Fruit fly (Drosophila melanogaster) whole organism, embryonic: ENCODE data around the gene CG2818.

Source experiments
- CG10267 ChIP-seq: fragments of 200-800 bp; sonication (Bioruptor generic); optimal IDR thresholded peaks from 2 replicates; lab custom pipeline; 2018; ENCODE audit warnings: missing biosample characterization, mild to moderate bottlenecking, missing genetic modification characterization, moderate library complexity
- CG10431 ChIP-seq: fragments of 200-800 bp; sonication (Bioruptor generic); optimal IDR thresholded peaks from 3 replicates; lab custom pipeline; 2018; ENCODE audit warnings: missing biosample characterization, mild to moderate bottlenecking, missing genetic modification characterization
- CG11085 ChIP-seq: fragments of 200-800 bp; sonication (Bioruptor generic); IDR thresholded peaks from 2 replicates; pipeline ENCODE4 v1.3.6; 2022; ENCODE audit warnings: missing biosample characterization, missing genetic modification characterization
- CG11398 ChIP-seq: fragments of 200-800 bp; sonication (Bioruptor generic); optimal IDR thresholded peaks from 2 replicates; lab custom pipeline; 2016; ENCODE audit warnings: missing biosample characterization, missing genetic modification characterization
- CG11696 ChIP-seq: fragments of 200-800 bp; sonication (Bioruptor generic); IDR thresholded peaks from 2 replicates; pipeline ENCODE4 v1.3.6; 2022; ENCODE audit warnings: missing biosample characterization, missing genetic modification characterization
- CG12659 ChIP-seq: fragments of 200-800 bp; sonication (Bioruptor generic); optimal IDR thresholded peaks from 3 replicates; lab custom pipeline; 2017; ENCODE audit warnings: mild to moderate bottlenecking, missing biosample characterization, missing genetic modification reagents, missing genetic modification characterization
- CG13296 ChIP-seq: fragments of 200-800 bp; sonication (Bioruptor generic); optimal IDR thresholded peaks from 3 replicates; lab custom pipeline; 2018; ENCODE audit warnings: missing biosample characterization, mild to moderate bottlenecking, missing genetic modification characterization
- CG15601 ChIP-seq: fragments of 200-800 bp; sonication (Bioruptor generic); optimal IDR thresholded peaks from 3 replicates; lab custom pipeline; 2019; ENCODE audit warnings: missing biosample characterization, mild to moderate bottlenecking, missing genetic modification characterization, moderate library complexity
- CG16813 ChIP-seq: fragments of 200-800 bp; sonication (Bioruptor generic); IDR thresholded peaks from 3 replicates; pipeline ENCODE4 v1.3.6; 2022; ENCODE audit warnings: missing biosample characterization, missing genetic modification characterization; ENCODE audit not compliant: partially characterized antibody
- CG17328 ChIP-seq: fragments of 200-800 bp; sonication (Bioruptor generic); IDR thresholded peaks from 2 replicates; pipeline ENCODE4 v1.3.6; 2022; ENCODE audit warnings: missing biosample characterization, missing genetic modification characterization
- CG17612 ChIP-seq: fragments of 200-800 bp; sonication (Bioruptor generic); IDR thresholded peaks from 2 replicates; pipeline ENCODE4 v1.3.6; 2022; ENCODE audit warnings: missing biosample characterization, missing genetic modification characterization
- CG18262 ChIP-seq: fragments of 200-800 bp; optimal IDR thresholded peaks from 3 replicates; lab custom pipeline; 2019; ENCODE audit warnings: missing biosample characterization, mild to moderate bottlenecking, missing genetic modification characterization, moderate library complexity
- CG30020 ChIP-seq: fragments of 200-800 bp; optimal IDR thresholded peaks from 2 replicates; lab custom pipeline; 2019; ENCODE audit warnings: missing biosample characterization, mild to moderate bottlenecking, missing genetic modification characterization, moderate library complexity
- CG3281 ChIP-seq: fragments of 200-800 bp; sonication (Bioruptor generic); optimal IDR thresholded peaks from 3 replicates; lab custom pipeline; 2017; ENCODE audit warnings: missing biosample characterization, mild to moderate bottlenecking, missing genetic modification characterization
- CG7271 ChIP-seq: fragments of 200-800 bp; sonication (Bioruptor generic); optimal IDR thresholded peaks from 2 replicates; lab custom pipeline; 2018; ENCODE audit warnings: missing biosample characterization, mild to moderate bottlenecking, missing genetic modification characterization, moderate library complexity
- CG8290 ChIP-seq, 3 experiments: fragments of 200-800 bp; sonication (Bioruptor generic); optimal IDR thresholded peaks; 2 replicates each; lab custom pipeline; 2016 to 2019; ENCODE audit warnings: missing biosample characterization in 3 of 3, missing genetic modification characterization in 3 of 3, mild to moderate bottlenecking in 2 of 3, moderate library complexity in 1 of 3
- CG9437 ChIP-seq: fragments of 200-800 bp; sonication (Bioruptor generic); optimal IDR thresholded peaks from 2 replicates; lab custom pipeline; 2018; ENCODE audit warnings: missing biosample characterization, mild to moderate bottlenecking, missing genetic modification characterization
- CG9727 ChIP-seq: fragments of 200-800 bp; sonication (Bioruptor generic); optimal IDR thresholded peaks from 3 replicates; lab custom pipeline; 2017; ENCODE audit warnings: missing biosample characterization, mild to moderate bottlenecking, missing genetic modification characterization
- CG9817 ChIP-seq: fragments of 200-800 bp; sonication (Bioruptor generic); optimal IDR thresholded peaks from 2 replicates; lab custom pipeline; 2018; ENCODE audit warnings: missing biosample characterization, mild to moderate bottlenecking, missing genetic modification characterization, moderate library complexity
- Dfd ChIP-seq, 2 experiments: fragments of >200 bp; optimal IDR thresholded peaks; 2 replicates each; lab custom pipeline; 2017; ENCODE audit warnings: missing biosample characterization in 2 of 2, missing genetic modification characterization in 2 of 2
- Hr51 ChIP-seq, 2 experiments: fragments of 200-800 bp; sonication (Bioruptor generic); optimal IDR thresholded peaks; 2 replicates in 1 of 2; 3 replicates in 1 of 2; lab custom pipeline; 2016 to 2018; ENCODE audit warnings: missing biosample characterization in 2 of 2, missing genetic modification characterization in 2 of 2, mild to moderate bottlenecking in 1 of 2, moderate library complexity in 1 of 2
- Lpt ChIP-seq: fragments of >200 bp; optimal IDR thresholded peaks from 2 replicates; lab custom pipeline; 2018; ENCODE audit warnings: missing biosample characterization, missing genetic modification characterization
- Meics ChIP-seq: fragments of 200-800 bp; sonication (Bioruptor generic); optimal IDR thresholded peaks from 2 replicates; lab custom pipeline; 2017; ENCODE audit warnings: missing biosample characterization, mild to moderate bottlenecking, missing genetic modification characterization
- Nf-YC ChIP-seq: fragments of 200-800 bp; optimal IDR thresholded peaks from 3 replicates; lab custom pipeline; 2019; ENCODE audit warnings: missing biosample characterization, mild to moderate bottlenecking, missing genetic modification characterization, moderate library complexity
- Vsx1 ChIP-seq: fragments of 200-800 bp; sonication (Bioruptor generic); optimal IDR thresholded peaks from 2 replicates; lab custom pipeline; 2017; ENCODE audit warnings: missing biosample characterization, mild to moderate bottlenecking, missing genetic modification characterization, missing genetic modification reagents
- Xbp1 ChIP-seq: fragments of 200-800 bp; sonication (Bioruptor generic); optimal IDR thresholded peaks from 3 replicates; lab custom pipeline; 2016; ENCODE audit warnings: missing biosample characterization, mild to moderate bottlenecking, missing genetic modification characterization
- ab ChIP-seq: fragments of 200-800 bp; sonication (Bioruptor generic); optimal IDR thresholded peaks from 2 replicates; lab custom pipeline; 2016; ENCODE audit warnings: missing biosample characterization, missing genetic modification characterization
- chn ChIP-seq: fragments of 200-800 bp; sonication (Bioruptor generic); optimal IDR thresholded peaks from 2 replicates; lab custom pipeline; 2016; ENCODE audit warnings: missing biosample characterization, missing genetic modification characterization
- crc ChIP-seq: fragments of 200-800 bp; sonication (Bioruptor generic); optimal IDR thresholded peaks from 2 replicates; lab custom pipeline; 2016; ENCODE audit warnings: missing biosample characterization, missing genetic modification characterization
- dpn ChIP-seq, 2 experiments: fragments of 200-800 bp; sonication (Bioruptor generic); optimal IDR thresholded peaks; 3 replicates each; lab custom pipeline; 2016; ENCODE audit warnings: missing biosample characterization in 2 of 2, missing genetic modification characterization in 2 of 2
- esg ChIP-seq: fragments of 200-800 bp; sonication (Bioruptor generic); conservative IDR thresholded peaks from 2 replicates; pipeline ENCODE4 v1.3.6; 2022; ENCODE audit warnings: missing biosample characterization, missing genetic modification characterization
- fd102C ChIP-seq: fragments of 200-800 bp; sonication (Bioruptor generic); optimal IDR thresholded peaks from 2 replicates; lab custom pipeline; 2018; ENCODE audit warnings: missing biosample characterization, mild to moderate bottlenecking, missing genetic modification characterization, moderate library complexity
- gcm ChIP-seq: fragments of 200-800 bp; sonication (Bioruptor generic); optimal IDR thresholded peaks from 2 replicates; lab custom pipeline; 2019; ENCODE audit warnings: missing biosample characterization, mild to moderate bottlenecking, missing genetic modification characterization, moderate library complexity
- gro ChIP-seq: fragments of 200-800 bp; sonication (Bioruptor generic); optimal IDR thresholded peaks from 2 replicates; lab custom pipeline; 2016; ENCODE audit warnings: missing biosample characterization, missing genetic modification characterization
- ind ChIP-seq: fragments of 200-800 bp; sonication (Bioruptor generic); optimal IDR thresholded peaks from 3 replicates; lab custom pipeline; 2016; ENCODE audit warnings: missing biosample characterization, missing genetic modification characterization
- lab ChIP-seq: fragments of 200-800 bp; sonication (Bioruptor generic); optimal IDR thresholded peaks from 3 replicates; lab custom pipeline; 2017; ENCODE audit warnings: missing biosample characterization, missing genetic modification characterization, mild to moderate bottlenecking, moderate library complexity, missing genetic modification reagents
- lbe ChIP-seq: fragments of 200-800 bp; sonication (Bioruptor generic); optimal IDR thresholded peaks from 2 replicates; lab custom pipeline; 2016; ENCODE audit warnings: missing biosample characterization, mild to moderate bottlenecking, missing genetic modification characterization
- phol ChIP-seq: fragments of 200-800 bp; sonication (Bioruptor generic); optimal IDR thresholded peaks from 3 replicates; lab custom pipeline; 2018; ENCODE audit warnings: missing biosample characterization, mild to moderate bottlenecking, missing genetic modification characterization, moderate library complexity
- pzg ChIP-seq: fragments of 200-800 bp; sonication (Bioruptor generic); optimal IDR thresholded peaks from 3 replicates; lab custom pipeline; 2018; ENCODE audit warnings: missing biosample characterization, mild to moderate bottlenecking, missing genetic modification characterization, moderate library complexity
- repo ChIP-seq: fragments of 200-800 bp; sonication (Bioruptor generic); optimal IDR thresholded peaks from 2 replicates; lab custom pipeline; 2016; ENCODE audit warnings: missing biosample characterization, missing genetic modification characterization
- row ChIP-seq: fragments of 200-800 bp; sonication (Bioruptor generic); IDR thresholded peaks from 3 replicates; pipeline ENCODE4 v1.3.6; 2022; ENCODE audit warnings: missing biosample characterization, missing genetic modification characterization
- sc ChIP-seq, 3 experiments: fragments of >200 bp in 2 of 3; fragments of 200-800 bp in 1 of 3; sonication (Bioruptor generic) in 1 of 3; optimal IDR thresholded peaks; 2 replicates in 2 of 3; 3 replicates in 1 of 3; lab custom pipeline; 2017; ENCODE audit warnings: mild to moderate bottlenecking in 1 of 3, missing biosample characterization in 1 of 3, missing genetic modification characterization in 1 of 3, missing genetic modification reagents in 1 of 3
- sna ChIP-seq: fragments of 200-800 bp; sonication (Bioruptor generic); IDR thresholded peaks from 2 replicates; pipeline ENCODE4 v1.3.6; 2022; ENCODE audit warnings: missing biosample characterization, missing genetic modification characterization; ENCODE audit not compliant: partially characterized antibody
- stc ChIP-seq: fragments of 200-800 bp; sonication (Bioruptor generic); IDR thresholded peaks from 2 replicates; pipeline ENCODE4 v1.3.6; 2022; ENCODE audit warnings: missing biosample characterization, missing genetic modification characterization
- tna ChIP-seq: fragments of 200-800 bp; sonication (Bioruptor generic); IDR thresholded peaks from 2 replicates; pipeline ENCODE4 v1.3.6; 2022; ENCODE audit warnings: missing biosample characterization, missing genetic modification characterization; ENCODE audit not compliant: partially characterized antibody
- ttk ChIP-seq: fragments of 200-800 bp; sonication (Bioruptor generic); IDR thresholded peaks from 2 replicates; pipeline ENCODE4 v2.1.2; 2022; ENCODE audit warnings: missing biosample characterization, missing genetic modification characterization
- tup ChIP-seq: fragments of 200-800 bp; sonication (Bioruptor generic); optimal IDR thresholded peaks from 2 replicates; lab custom pipeline; 2016; ENCODE audit warnings: missing biosample characterization, mild to moderate bottlenecking, missing genetic modification characterization, moderate library complexity
- vvl ChIP-seq: fragments of 200-800 bp; sonication (Bioruptor generic); IDR thresholded peaks from 2 replicates; pipeline ENCODE4 v1.3.6; 2022; ENCODE audit warnings: missing biosample characterization, missing genetic modification characterization
- wor ChIP-seq: fragments of 200-800 bp; sonication (Bioruptor generic); IDR thresholded peaks from 2 replicates; pipeline ENCODE4 v1.3.6; 2022; ENCODE audit warnings: missing biosample characterization, missing genetic modification characterization
- zf30C ChIP-seq: fragments of 200-800 bp; sonication (Bioruptor generic); optimal IDR thresholded peaks from 3 replicates; lab custom pipeline; 2018; ENCODE audit warnings: missing biosample characterization, mild to moderate bottlenecking, missing genetic modification characterization

Gene CG2818

DNA sequence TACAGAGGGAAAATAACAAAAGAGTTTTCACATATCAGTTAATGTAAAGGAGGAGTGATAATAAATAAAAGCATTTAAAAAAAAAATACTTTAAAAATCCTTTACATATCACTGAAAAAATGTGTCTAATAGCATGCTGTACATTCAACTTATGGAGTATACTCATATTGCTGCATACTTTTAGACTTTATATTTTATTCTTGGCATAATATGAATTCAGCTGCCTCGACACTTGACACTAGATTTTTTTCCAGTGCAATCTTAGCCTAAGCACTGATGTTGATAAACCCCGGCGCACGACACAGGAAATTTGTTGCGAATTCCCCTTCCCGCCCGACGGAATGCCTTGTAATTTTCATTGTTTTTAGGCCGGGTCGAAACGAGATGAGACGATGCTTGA lies 27.3 kb downstream of the CG2818 start (continued):
- TF ChIP-seq CG9817 (tag; lab: Kevin White, UChicago) (no peak), CG16813 (GFP tag; lab: Robert Waterston, UW) (no peak), CG30020 (tag; lab: Kevin White, UChicago) (no peak), ind (GFP tag; lab: Kevin White, UChicago) (no peak), tna (GFP tag; lab: Robert Waterston, UW) (no peak), phol (tag; lab: Kevin White, UChicago) (peak; percentile 12), pzg (GFP tag; lab: Kevin White, UChicago) (no peak), CG7271 (tag; lab: Kevin White, UChicago) (no peak), Xbp1 (GFP tag; lab: Kevin White, UChicago) (peak; percentile 17), ttk (GFP tag; lab: Robert Waterston, UW) (no peak), CG17612 (GFP tag; lab: Robert Waterston, UW) (no peak), Meics (peak; percentile 37), CG11398 (no peak), CG17328 (GFP tag; lab: Robert Waterston, UW) (no peak), CG12659 (GFP tag; lab: Kevin White, UChicago) (no peak), CG8290 (GFP tag; optimal IDR thresholded peaks at IDR 0.05; lab: Kevin White, UChicago) (no peak), CG8290 (tag; optimal IDR thresholded peaks at IDR 0.05; lab: Kevin White, UChicago) (peak in 1 of 2 experiments; percentile 18), Nf-YC (tag; lab: Kevin White, UChicago) (no peak), CG10267 (tag; lab: Kevin White, UChicago) (no peak), CG9437 (GFP tag; lab: Kevin White, UChicago) (no peak), CG13296 (GFP tag; lab: Kevin White, UChicago) (peak; percentile 3), CG9727 (GFP tag; lab: Kevin White, UChicago) (no peak), sna (GFP tag; lab: Robert Waterston, UW) (no peak), CG11696 (GFP tag; lab: Robert Waterston, UW) (no peak), esg (no peak), vvl (GFP tag; lab: Robert Waterston, UW) (no peak; the same call in 1 of the 2 replicates), Dfd (GFP tag; optimal IDR thresholded peaks at IDR 0.05; lab: Kevin White, UChicago) (no peak), lbe (GFP tag; lab: Kevin White, UChicago) (no peak), lab (GFP tag; lab: Kevin White, UChicago) (peak; percentile 62), wor (no peak), fd102C (no peak), zf30C (peak; percentile 66), row (peak; percentile 52; the same call in 2 of the 3 replicates), sc (optimal IDR thresholded peaks at IDR 0.05; lab: Kevin White, UChicago) (no peak), sc (GFP tag; optimal IDR thresholded peaks at IDR 0.05; lab: Kevin White, UChicago) (no peak), ab (GFP tag; lab: Kevin White, UChicago) (no peak), gro (GFP tag; lab: Kevin White, UChicago) (peak; percentile 2), CG11085 (no peak), Vsx1 (GFP tag; lab: Kevin White, UChicago) (no peak), CG15601 (no peak), CG18262 (tag; lab: Kevin White, UChicago) (no peak), crc (no peak), repo (no peak), dpn (GFP tag; optimal IDR thresholded peaks at IDR 0.05; lab: Kevin White, UChicago) (peak in 1 of 2 experiments; percentile 14), chn (GFP tag; lab: Kevin White, UChicago) (no peak), Lpt (GFP tag; lab: Kevin White, UChicago) (no peak), CG3281 (peak; percentile 31), gcm (GFP tag; lab: Kevin White, UChicago) (no peak), tup (GFP tag; lab: Kevin White, UChicago) (no peak), Hr51 (GFP tag; optimal IDR thresholded peaks at IDR 0.05; lab: Kevin White, UChicago) (peak in 1 of 2 experiments; percentile 33), stc (no peak), CG10431 (GFP tag; lab: Kevin White, UChicago) (no peak)
